Fruit fly (Drosophila melanogaster): ENCODE data around the gene LanA.

LanA gene

DNA sequence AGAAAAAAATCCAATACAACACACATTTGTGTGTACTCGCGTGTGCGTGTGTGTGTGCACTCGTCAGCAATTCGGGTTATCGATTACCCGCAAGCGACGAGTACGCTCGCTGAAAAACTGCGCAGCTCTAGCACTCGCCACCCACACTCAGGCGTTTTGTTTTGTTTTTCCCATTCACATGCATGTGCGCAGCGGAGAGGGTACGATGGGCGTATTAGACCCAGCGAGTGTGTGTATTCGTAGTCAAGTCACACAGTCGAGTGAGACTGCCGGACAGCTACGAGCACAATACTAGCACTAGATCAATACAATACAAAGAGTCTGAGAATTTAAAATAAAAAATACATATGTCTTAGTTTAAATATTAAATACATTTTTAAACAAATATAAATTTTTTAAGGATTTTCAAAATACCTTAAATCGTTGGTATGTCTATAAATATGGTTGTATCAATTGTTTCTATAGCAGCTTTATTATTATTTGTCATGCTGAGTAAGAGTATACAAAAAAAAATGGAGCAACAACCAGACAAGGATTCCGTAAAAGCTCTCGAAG lies 32.9 kb downstream of the LanA start, which contains the start of the genes D19B and CG43293 (continued):
- TF ChIP-seq fd3F (GFP tag; optimal IDR thresholded peaks at IDR 0.05) (peak; percentile 81), az2 (GFP tag; optimal IDR thresholded peaks at IDR 0.05) (peak; percentile 94), bbx (GFP tag; IDR thresholded peaks at IDR 0.05; ENCODE audit: partially characterized antibody) (peak; percentile 77), pzg (GFP tag; optimal IDR thresholded peaks at IDR 0.05) (peak; percentile 81), pfk (GFP tag; optimal IDR thresholded peaks at IDR 0.05) (peak; percentile 31), gfzf (GFP tag; optimal IDR thresholded peaks at IDR 0.05) (peak; percentile 21), CG6765 (GFP tag; optimal IDR thresholded peaks at IDR 0.05) (peak; percentile 81), Ravus (GFP tag; IDR thresholded peaks at IDR 0.05) (peak; percentile 61), Dfd (GFP tag; optimal IDR thresholded peaks at IDR 0.05) (no peak), schlank (tag; optimal IDR thresholded peaks at IDR 0.05) (peak; percentile 80), Scr (GFP tag; IDR thresholded peaks at IDR 0.05; ENCODE audit: partially characterized antibody) (peak; percentile 53; the same call in 1 of the 2 replicates), Fer3 (tag; optimal IDR thresholded peaks at IDR 0.05) (peak; percentile 89), seq (GFP tag; IDR thresholded peaks at IDR 0.05) (peak; percentile 78), CG17802 (tag; optimal IDR thresholded peaks at IDR 0.05) (peak; percentile 60), ro (GFP tag; IDR thresholded peaks at IDR 0.05) (peak; percentile 77), sens (GFP tag) (peak; percentile 97), CG10274 (GFP tag; optimal IDR thresholded peaks at IDR 0.05) (peak; percentile 80), ind (GFP tag; optimal IDR thresholded peaks at IDR 0.05) (peak; percentile 93), CG12071 (GFP tag; optimal IDR thresholded peaks at IDR 0.05) (peak; percentile 88), CG2678 (tag; optimal IDR thresholded peaks at IDR 0.05) (peak; percentile 90), NC2β (GFP tag; optimal IDR thresholded peaks at IDR 0.05) (peak; percentile 78), CG34422 (GFP tag; IDR thresholded peaks at IDR 0.05) (peak; percentile 94), tin (GFP tag; optimal IDR thresholded peaks at IDR 0.05) (peak; percentile 92), jigr1 (GFP tag; IDR thresholded peaks at IDR 0.05) (0 out of 3 replicates have a peak, but pooled peaks have one; percentile 24), D (optimal IDR thresholded peaks at IDR 0.05) (peak; percentile 82), D (GFP tag; optimal IDR thresholded peaks at IDR 0.05) (peak; percentile 80), Pdp1 (GFP tag; optimal IDR thresholded peaks at IDR 0.05) (peak; percentile 82 to 87), Ets65A (GFP tag) (peak; percentile 98), Jarid2 (GFP tag; optimal IDR thresholded peaks at IDR 0.05) (peak; percentile 70), CG9437 (GFP tag; optimal IDR thresholded peaks at IDR 0.05) (peak; percentile 63), Doc3 (GFP tag; IDR thresholded peaks at IDR 0.05; ENCODE audit: partially characterized antibody) (no peak), tx (GFP tag; optimal IDR thresholded peaks at IDR 0.05) (peak; percentile 77), CG5245 (GFP tag; optimal IDR thresholded peaks at IDR 0.05) (peak; percentile 84), CG11695 (GFP tag; IDR thresholded peaks at IDR 0.05) (peak; percentile 90), CG11696 (GFP tag; IDR thresholded peaks at IDR 0.05) (peak; percentile 99), CG11398 (GFP tag; optimal IDR thresholded peaks at IDR 0.05) (peak; percentile 64), yki (optimal IDR thresholded peaks at IDR 0.05) (no peak), pum (GFP tag; optimal IDR thresholded peaks at IDR 0.05) (peak; percentile 80), CG7839 (tag; optimal IDR thresholded peaks at IDR 0.05) (peak; percentile 88), CG18476 (GFP tag; optimal IDR thresholded peaks at IDR 0.05) (peak; percentile 74), CG5953 (GFP tag; IDR thresholded peaks at IDR 0.05) (peak; percentile 87), fu2 (GFP tag; optimal IDR thresholded peaks at IDR 0.05) (peak; percentile 77), CG11247 (GFP tag; IDR thresholded peaks at IDR 0.05) (peak; percentile 95), Dref (GFP tag; IDR thresholded peaks at IDR 0.05) (peak; percentile 86), BEAF-32 (GFP tag; optimal IDR thresholded peaks at IDR 0.05) (peak; percentile 43), kay (GFP tag; optimal IDR thresholded peaks at IDR 0.05) (peak; percentile 85), en (GFP tag; optimal IDR thresholded peaks at IDR 0.05) (peak; percentile 33), B-H2 (GFP tag; optimal IDR thresholded peaks at IDR 0.05) (peak; percentile 87), knrl (GFP tag; IDR thresholded peaks at IDR 0.05; ENCODE audit: partially characterized antibody) (peak; percentile 49), ara (GFP tag; IDR thresholded peaks at IDR 0.05) (peak; percentile 88), kni (GFP tag; optimal IDR thresholded peaks at IDR 0.05) (no peak)
